Fruit fly (Drosophila melanogaster): ENCODE data around the gene CG9368.

The CG9368 gene

dm6 chr3L:19636821-19637460, 35.5 kb downstream of the CG9368 start (continued):
- TF ChIP-seq unpg (GFP tag; optimal IDR thresholded peaks at IDR 0.05) = peak; percentile 60
- peak; percentile 50 for TF ChIP-seq org-1 (GFP tag; optimal IDR thresholded peaks at IDR 0.05)
- no peak for TF ChIP-seq Hr78 (GFP tag; optimal IDR thresholded peaks at IDR 0.05)
- no peak for TF ChIP-seq CG3726 (GFP tag; IDR thresholded peaks at IDR 0.05)
- TF ChIP-seq CG13894 (tag; optimal IDR thresholded peaks at IDR 0.05) = no peak
- TF ChIP-seq ttk (GFP tag; IDR thresholded peaks at IDR 0.05) = no peak
- no peak for TF ChIP-seq CG16813 (GFP tag; IDR thresholded peaks at IDR 0.05; ENCODE audit: partially characterized antibody)
- no peak for TF ChIP-seq Camta (GFP tag; optimal IDR thresholded peaks at IDR 0.05)
- TF ChIP-seq gt (GFP tag; IDR thresholded peaks at IDR 0.05) = no peak
- peak; percentile 1 for TF ChIP-seq CG9437 (GFP tag; optimal IDR thresholded peaks at IDR 0.05)
- TF ChIP-seq lbe (GFP tag; optimal IDR thresholded peaks at IDR 0.05) = no peak
- peak; percentile 89 for TF ChIP-seq zen (tag; optimal IDR thresholded peaks at IDR 0.05)
- peak; percentile 67 for TF ChIP-seq Ssrp (tag; optimal IDR thresholded peaks at IDR 0.05)
- TF ChIP-seq toy (GFP tag; IDR thresholded peaks at IDR 0.05) = no peak
- no peak for TF ChIP-seq CG32767 (GFP tag; IDR thresholded peaks at IDR 0.05)
- peak; percentile 85 for TF ChIP-seq CG17829 (tag; optimal IDR thresholded peaks at IDR 0.05)
- no peak for TF ChIP-seq CG12219 (GFP tag; optimal IDR thresholded peaks at IDR 0.05)
- no peak for TF ChIP-seq Scr (GFP tag; IDR thresholded peaks at IDR 0.05; ENCODE audit: partially characterized antibody)
- TF ChIP-seq CG33557 (GFP tag; optimal IDR thresholded peaks at IDR 0.05) = peak; percentile 92
- no peak for TF ChIP-seq Deaf1 (tag; optimal IDR thresholded peaks at IDR 0.05)
- no peak for TF ChIP-seq Poxn (GFP tag; IDR thresholded peaks at IDR 0.05)
- peak; percentile 7 for TF ChIP-seq CG18476 (GFP tag; optimal IDR thresholded peaks at IDR 0.05)
- TF ChIP-seq CG15479 (GFP tag; optimal IDR thresholded peaks at IDR 0.05) = peak; percentile 95
- TF ChIP-seq CG14710 (tag; optimal IDR thresholded peaks at IDR 0.05) = peak; percentile 90
- TF ChIP-seq Neu2 (GFP tag; optimal IDR thresholded peaks at IDR 0.05; ENCODE audit: borderline replicate concordance) = no peak
- no peak for TF ChIP-seq klu (GFP tag; IDR thresholded peaks at IDR 0.05)
- TF ChIP-seq az2 (GFP tag; optimal IDR thresholded peaks at IDR 0.05) = peak; percentile 42
- TF ChIP-seq TFAM (GFP tag; optimal IDR thresholded peaks at IDR 0.05) = no peak
- TF ChIP-seq CG4404 (GFP tag; IDR thresholded peaks at IDR 0.05) = peak; percentile 85
- TF ChIP-seq pros (GFP tag; optimal IDR thresholded peaks at IDR 0.05) = peak; percentile 49
- no peak for TF ChIP-seq scrt (GFP tag; optimal IDR thresholded peaks at IDR 0.05)
- peak; percentile 0 for TF ChIP-seq CG15073 (GFP tag; optimal IDR thresholded peaks at IDR 0.05)
- TF ChIP-seq Drgx (GFP tag; IDR thresholded peaks at IDR 0.05) = no peak
- TF ChIP-seq ase (GFP tag; IDR thresholded peaks at IDR 0.05) = no peak
- TF ChIP-seq twi (tag; optimal IDR thresholded peaks at IDR 0.05) = peak; percentile 69
- no peak for TF ChIP-seq H15 (GFP tag; IDR thresholded peaks at IDR 0.05)
- peak; percentile 1 for TF ChIP-seq CG10543 (GFP tag; optimal IDR thresholded peaks at IDR 0.05)
- no peak for TF ChIP-seq CG3995 (GFP tag; optimal IDR thresholded peaks at IDR 0.05)
- peak; percentile 64 for TF ChIP-seq fd96Cb (tag; optimal IDR thresholded peaks at IDR 0.05)
- TF ChIP-seq CG30020 (tag; optimal IDR thresholded peaks at IDR 0.05) = peak; percentile 41
- peak; percentile 82 for TF ChIP-seq CG15601 (tag; optimal IDR thresholded peaks at IDR 0.05)
- peak; percentile 58 for TF ChIP-seq gcm (GFP tag; optimal IDR thresholded peaks at IDR 0.05)
- TF ChIP-seq CG12155 (GFP tag; optimal IDR thresholded peaks at IDR 0.05) = peak; percentile 16
- no peak for TF ChIP-seq run (tag; optimal IDR thresholded peaks at IDR 0.05)
- no peak for TF ChIP-seq shn (GFP tag; optimal IDR thresholded peaks at IDR 0.05)
- no peak for TF ChIP-seq seq (GFP tag; IDR thresholded peaks at IDR 0.05)
- no peak for TF ChIP-seq CG32532 (GFP tag; IDR thresholded peaks at IDR 0.05)
- no peak for TF ChIP-seq pho (GFP tag; optimal IDR thresholded peaks at IDR 0.05)
- TF ChIP-seq CG8281 (tag; optimal IDR thresholded peaks at IDR 0.05) = no peak
- no peak for TF ChIP-seq aop (GFP tag; IDR thresholded peaks at IDR 0.05)
